Worm (Caenorhabditis elegans): ENCODE data around the gene pno-1.

- TF ChIP-seq T26A5.8 (tag; optimal IDR thresholded peaks at IDR 0.05) (no peak), B0261.1 (tag; optimal IDR thresholded peaks at IDR 0.05) (no peak), K12H6.12 (tag; optimal IDR thresholded peaks at IDR 0.05) (no peak), sea-2 (GFP tag; IDR thresholded peaks at IDR 0.05) (no peak), hlh-12 (tag; optimal IDR thresholded peaks at IDR 0.05) (no peak), tbp1 (GFP tag; optimal IDR thresholded peaks at IDR 0.05) (no peak), hmg-1.2 (GFP tag; IDR thresholded peaks at IDR 0.05) (no peak), atf-7 (tag; optimal IDR thresholded peaks at IDR 0.05) (no peak), snpc-4 (GFP tag; optimal IDR thresholded peaks at IDR 0.05) (no peak), snpc-4 (tag; optimal IDR thresholded peaks at IDR 0.05) (no peak)
These were observed 9.6 kb upstream of the pno-1 start for ce11 chrII:9752278-9752677.

Measured in whole organism, young adult.